Worm (Caenorhabditis elegans): Measurements from ENCODE around the gene C50D2.6.

C50D2.6 gene

DNA sequence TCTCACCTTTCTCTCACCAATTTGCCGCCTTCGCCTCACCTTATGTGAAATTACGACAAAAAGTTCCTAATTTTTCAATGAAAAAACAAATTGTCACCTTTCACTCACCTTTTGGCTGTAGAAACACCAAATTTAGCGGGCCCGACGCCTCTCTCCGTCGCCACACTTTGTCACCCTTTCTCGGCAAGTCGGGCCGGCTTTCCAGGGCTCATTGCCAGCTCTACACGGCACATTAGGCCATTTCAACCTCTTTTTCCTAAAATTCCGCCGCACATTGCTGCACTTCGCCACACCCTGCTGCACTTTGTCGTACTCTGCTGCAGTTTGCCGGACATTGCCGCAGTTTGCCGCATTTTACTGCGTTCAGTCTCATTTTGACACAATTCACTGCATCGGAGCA lies 16.9 kb downstream of the C50D2.6 start:
- TF ChIP-seq bed-3 (GFP tag; optimal IDR thresholded peaks at IDR 0.05) (no peak), ceh-83 (GFP tag; optimal IDR thresholded peaks at IDR 0.05) (peak; percentile 6)

DNA sequence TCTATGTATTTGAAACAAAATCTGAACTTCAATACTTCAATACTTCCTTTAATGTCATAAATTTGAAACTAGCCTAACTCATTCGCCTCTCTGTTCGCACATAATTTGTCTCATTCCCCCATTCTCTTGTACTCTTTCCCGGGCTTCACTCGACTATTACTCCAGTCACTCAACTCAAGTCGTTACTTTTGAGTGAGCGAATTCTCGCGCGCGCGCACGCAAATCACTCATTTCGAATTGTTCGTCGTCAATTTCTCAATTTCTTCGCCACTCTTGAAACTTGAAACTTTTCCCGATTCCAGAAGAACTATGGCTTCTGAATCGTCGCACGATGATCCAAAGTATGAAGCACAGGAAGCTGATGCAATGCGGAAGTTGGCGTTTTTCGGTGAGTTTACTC lies 20.0 kb downstream of the C50D2.6 start, which contains the start of gene col-68:
TSS of gene col-68 (plus strand) at position 301 of the 400 bp plus-strand sequence.
- TF ChIP-seq unc-120 (tag; optimal IDR thresholded peaks at IDR 0.05; ENCODE audit: poor library complexity, severe bottlenecking) (no peak), sem-2 (GFP tag; optimal IDR thresholded peaks at IDR 0.05) (no peak), ces-1 (GFP tag; optimal IDR thresholded peaks at IDR 0.05) (no peak), mep-1 (tag; optimal IDR thresholded peaks at IDR 0.05) (no peak), ztf-11 (tag; optimal IDR thresholded peaks at IDR 0.05) (no peak), ceh-83 (GFP tag; optimal IDR thresholded peaks at IDR 0.05) (no peak), hlh-1 (tag; optimal IDR thresholded peaks at IDR 0.05) (no peak), unc-62 (GFP tag; optimal IDR thresholded peaks at IDR 0.05) (no peak), lin-13 (tag; optimal IDR thresholded peaks at IDR 0.05) (no peak), elt-3 (tag; optimal IDR thresholded peaks at IDR 0.05) (no peak), blmp-1 (tag; optimal IDR thresholded peaks at IDR 0.05) (no peak), nhr-2 (tag; optimal IDR thresholded peaks at IDR 0.05) (no peak), drap-1 (GFP tag; optimal IDR thresholded peaks at IDR 0.05) (no peak), zip-8 (tag; optimal IDR thresholded peaks at IDR 0.05) (no peak), mab-5 (tag; optimal IDR thresholded peaks at IDR 0.05) (no peak), cnd-1 (tag; optimal IDR thresholded peaks at IDR 0.05) (no peak), sptf-1 (tag; optimal IDR thresholded peaks at IDR 0.05) (no peak), pha-4 (tag; optimal IDR thresholded peaks at IDR 0.05) (no peak)

DNA sequence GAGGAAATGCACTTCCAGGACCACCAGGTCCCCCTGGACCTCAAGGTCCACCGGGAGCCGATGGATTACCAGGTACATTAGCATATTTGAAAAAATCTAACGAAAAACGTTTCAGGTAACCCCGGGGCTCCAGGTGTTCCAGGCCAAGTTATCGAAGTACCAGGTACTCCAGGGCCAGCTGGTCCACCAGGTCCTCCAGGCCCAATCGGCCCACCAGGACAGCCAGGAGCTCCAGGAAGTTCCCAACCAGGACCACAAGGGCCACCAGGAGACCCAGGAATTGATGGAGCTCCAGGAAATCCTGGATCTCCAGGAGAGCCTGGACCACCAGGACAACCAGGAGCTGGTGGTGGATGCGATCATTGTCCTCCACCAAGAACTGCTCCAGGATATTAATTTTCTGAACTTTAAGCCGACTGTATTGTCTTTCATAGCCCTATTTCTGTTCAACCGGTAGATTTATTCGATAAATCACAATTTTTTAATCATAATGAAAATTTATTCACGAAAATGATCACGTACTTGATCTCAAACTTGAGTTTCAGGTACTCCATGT lies 21.2 kb downstream of the C50D2.6 start:
- TF ChIP-seq ztf-11 (tag; optimal IDR thresholded peaks at IDR 0.05) (no peak), lin-13 (tag; optimal IDR thresholded peaks at IDR 0.05) (no peak), blmp-1 (tag; optimal IDR thresholded peaks at IDR 0.05) (no peak), nhr-76 (tag; optimal IDR thresholded peaks at IDR 0.05) (no peak), tbx-8 (GFP tag; optimal IDR thresholded peaks at IDR 0.05) (no peak), sptf-1 (tag; optimal IDR thresholded peaks at IDR 0.05) (no peak), unc-39 (tag; optimal IDR thresholded peaks at IDR 0.05) (no peak), nhr-28 (tag; optimal IDR thresholded peaks at IDR 0.05) (no peak)

DNA sequence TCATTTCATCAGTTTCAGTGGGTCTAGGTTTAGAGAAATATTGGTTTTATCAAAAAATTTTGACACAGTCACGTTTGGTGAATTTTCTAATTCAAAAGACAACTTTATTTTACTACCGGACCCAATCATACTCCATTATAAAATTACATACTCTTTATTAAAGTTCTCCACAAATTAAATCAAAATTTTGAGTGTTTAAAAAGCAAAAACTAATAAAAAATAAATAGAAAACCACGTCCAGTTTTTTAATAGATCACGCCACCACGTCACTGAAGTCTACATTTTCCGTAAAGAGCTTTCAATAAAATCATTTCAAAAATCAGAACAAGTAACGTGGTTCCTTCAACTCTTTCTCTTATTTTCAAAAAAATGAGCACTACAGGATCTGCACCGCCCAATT lies 21.7 kb downstream of the C50D2.6 start, which contains the start of gene txt-1:
TSS of gene txt-1 (plus strand) at position 301 of the 400 bp plus-strand sequence.
- TF ChIP-seq pha-4 (tag; optimal IDR thresholded peaks at IDR 0.05) (no peak), nhr-237 (tag; optimal IDR thresholded peaks at IDR 0.05) (no peak), blmp-1 (tag; optimal IDR thresholded peaks at IDR 0.05) (no peak), unc-120 (tag; optimal IDR thresholded peaks at IDR 0.05; ENCODE audit: poor library complexity, severe bottlenecking) (no peak), ztf-11 (tag; optimal IDR thresholded peaks at IDR 0.05) (no peak), nhr-2 (tag; optimal IDR thresholded peaks at IDR 0.05) (no peak), sptf-1 (tag; optimal IDR thresholded peaks at IDR 0.05) (no peak), snpc-4 (tag; optimal IDR thresholded peaks at IDR 0.05) (no peak), drap-1 (GFP tag; optimal IDR thresholded peaks at IDR 0.05) (no peak), nhr-28 (tag; optimal IDR thresholded peaks at IDR 0.05) (no peak), mls-2 (tag; optimal IDR thresholded peaks at IDR 0.05) (no peak), lin-32 (GFP tag; optimal IDR thresholded peaks at IDR 0.05) (no peak), lsy-2 (tag; optimal IDR thresholded peaks at IDR 0.05) (no peak), sem-2 (GFP tag; optimal IDR thresholded peaks at IDR 0.05) (no peak), mab-5 (tag; optimal IDR thresholded peaks at IDR 0.05) (no peak), hlh-1 (tag; optimal IDR thresholded peaks at IDR 0.05) (no peak)

DNA sequence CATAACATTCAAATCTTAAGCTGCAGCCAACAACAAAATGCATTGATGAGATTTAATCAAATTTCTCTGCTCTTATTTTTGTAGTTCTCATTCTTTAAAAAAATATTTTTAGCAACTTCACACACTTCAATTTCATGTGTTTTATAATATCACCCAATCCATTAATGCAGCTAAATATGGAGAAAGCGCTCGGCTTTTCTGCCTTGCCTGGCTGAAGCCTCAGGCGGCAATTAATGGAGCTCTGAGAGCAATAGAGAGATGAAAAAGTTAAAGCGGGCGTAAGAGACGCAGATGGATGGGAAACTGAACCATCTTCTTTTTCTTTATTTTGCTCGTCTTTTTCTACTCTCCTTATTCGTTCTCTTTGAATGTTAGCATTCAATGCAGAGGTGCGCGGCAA lies 23.5 kb downstream of the C50D2.6 start:
- TF ChIP-seq mls-2 (tag; optimal IDR thresholded peaks at IDR 0.05), result peak; percentile 4
- TF ChIP-seq ces-1 (GFP tag; optimal IDR thresholded peaks at IDR 0.05), result peak; percentile 67
- no peak for TF ChIP-seq elt-3 (tag; optimal IDR thresholded peaks at IDR 0.05)

DNA sequence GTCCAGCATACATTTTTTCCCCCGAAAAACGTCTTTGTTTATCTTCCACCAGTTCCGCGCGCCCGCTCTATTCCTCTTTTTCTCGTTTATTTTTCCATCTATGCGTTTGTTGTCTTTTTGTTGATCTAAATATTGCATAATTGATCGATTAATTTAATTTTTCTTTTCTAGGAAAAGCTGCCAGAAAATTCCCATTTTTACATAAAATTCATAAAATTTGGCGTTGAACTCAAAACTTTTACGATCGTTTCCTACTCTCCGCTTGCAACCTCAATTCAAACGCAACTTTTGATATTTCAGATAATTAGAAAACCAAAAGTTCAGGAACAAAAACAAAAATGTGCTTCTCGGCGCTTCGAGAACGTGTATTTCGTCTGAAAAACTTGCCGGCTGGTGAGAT lies 24.6 kb downstream of the C50D2.6 start, which contains the start of gene C50D2.2:
TSS of gene C50D2.2 (plus strand) at position 301 of the 400 bp plus-strand sequence.
- TF ChIP-seq nhr-28 (tag; optimal IDR thresholded peaks at IDR 0.05), result no peak
- TF ChIP-seq cnd-1 (tag; optimal IDR thresholded peaks at IDR 0.05), result no peak
- TF ChIP-seq drap-1 (GFP tag; optimal IDR thresholded peaks at IDR 0.05), result no peak
- no peak for TF ChIP-seq elt-3 (tag; optimal IDR thresholded peaks at IDR 0.05)
- no peak for TF ChIP-seq ham-2 (GFP tag; optimal IDR thresholded peaks at IDR 0.05)
- TF ChIP-seq sem-2 (GFP tag; optimal IDR thresholded peaks at IDR 0.05), result no peak
- no peak for TF ChIP-seq lin-32 (GFP tag; optimal IDR thresholded peaks at IDR 0.05)
- no peak for TF ChIP-seq mls-2 (tag; optimal IDR thresholded peaks at IDR 0.05)
- TF ChIP-seq M03D4.4 (tag; optimal IDR thresholded peaks at IDR 0.05), result no peak
- TF ChIP-seq flh-1 (GFP tag; optimal IDR thresholded peaks at IDR 0.05), result no peak
- TF ChIP-seq hlh-1 (tag; optimal IDR thresholded peaks at IDR 0.05), result no peak
- TF ChIP-seq unc-120 (tag; optimal IDR thresholded peaks at IDR 0.05; ENCODE audit: poor library complexity, severe bottlenecking), result no peak
- no peak for TF ChIP-seq elt-1 (tag; optimal IDR thresholded peaks at IDR 0.05; ENCODE audit: borderline replicate concordance, insufficient read depth)
- TF ChIP-seq ceh-43 (GFP tag; optimal IDR thresholded peaks at IDR 0.05), result no peak
- TF ChIP-seq nhr-12 (tag; optimal IDR thresholded peaks at IDR 0.05), result no peak
- TF ChIP-seq pha-4 (tag; optimal IDR thresholded peaks at IDR 0.05), result no peak
- TF ChIP-seq sptf-1 (tag; optimal IDR thresholded peaks at IDR 0.05), result no peak
